Worm (Caenorhabditis elegans) whole organism, L2 larva: Measurements from ENCODE around the gene F41E6.5.

Experiments
- ZK546.5 ChIP-seq: sonication (generic microtip); optimal IDR thresholded peaks from 2 replicates; lab custom pipeline; 2017; ENCODE audit warnings: missing biosample characterization, missing genetic modification characterization
- aly-2 ChIP-seq: fragments of 150-350 bp; optimal IDR thresholded peaks from 2 replicates; lab custom pipeline; 2014; ENCODE audit warnings: missing biosample characterization, missing genetic modification characterization
- ceh-82 ChIP-seq: fragments of 150-350 bp; optimal IDR thresholded peaks from 2 replicates; lab custom pipeline; 2014; ENCODE audit warnings: missing biosample characterization, missing genetic modification characterization
- lin-13 ChIP-seq: fragments of 150-350 bp; optimal IDR thresholded peaks from 2 replicates; lab custom pipeline; 2014; ENCODE audit warnings: missing biosample characterization, missing genetic modification reagents, missing genetic modification characterization
- lsy-2 ChIP-seq, 2 experiments: fragments of 150-350 bp in 1 of 2; sonication (generic microtip) in 1 of 2; optimal IDR thresholded peaks; 2 replicates each; lab custom pipeline; 2014 to 2017; ENCODE audit warnings: missing biosample characterization in 2 of 2, missing genetic modification characterization in 2 of 2
- mdl-1 ChIP-seq, 2 experiments: fragments of 150-350 bp in 1 of 2; sonication (generic microtip) in 1 of 2; optimal IDR thresholded peaks; 2 replicates each; lab custom pipeline; 2017; ENCODE audit warnings: missing biosample characterization in 2 of 2, missing genetic modification characterization in 2 of 2
- nhr-237 ChIP-seq: fragments of 150-350 bp; optimal IDR thresholded peaks from 2 replicates; lab custom pipeline; 2014; ENCODE audit warnings: missing biosample characterization, missing genetic modification characterization
- nhr-6 ChIP-seq: fragments of 150-350 bp; optimal IDR thresholded peaks from 2 replicates; lab custom pipeline; 2014; ENCODE audit warnings: missing biosample characterization, missing genetic modification characterization
- sma-9 ChIP-seq, 2 experiments: fragments of 150-350 bp in 1 of 2; sonication (generic microtip) in 1 of 2; optimal IDR thresholded peaks; 2 replicates each; lab custom pipeline; 2014 to 2016; ENCODE audit warnings: missing genetic modification characterization in 2 of 2, mild to moderate bottlenecking in 1 of 2, missing biosample characterization in 1 of 2, missing compliant biosample characterization in 1 of 2, missing genetic modification reagents in 1 of 2, moderate library complexity in 1 of 2
- unc-39 ChIP-seq: fragments of 150-350 bp; optimal IDR thresholded peaks from 2 replicates; lab custom pipeline; 2014; ENCODE audit warnings: missing biosample characterization, missing genetic modification characterization

DNA sequence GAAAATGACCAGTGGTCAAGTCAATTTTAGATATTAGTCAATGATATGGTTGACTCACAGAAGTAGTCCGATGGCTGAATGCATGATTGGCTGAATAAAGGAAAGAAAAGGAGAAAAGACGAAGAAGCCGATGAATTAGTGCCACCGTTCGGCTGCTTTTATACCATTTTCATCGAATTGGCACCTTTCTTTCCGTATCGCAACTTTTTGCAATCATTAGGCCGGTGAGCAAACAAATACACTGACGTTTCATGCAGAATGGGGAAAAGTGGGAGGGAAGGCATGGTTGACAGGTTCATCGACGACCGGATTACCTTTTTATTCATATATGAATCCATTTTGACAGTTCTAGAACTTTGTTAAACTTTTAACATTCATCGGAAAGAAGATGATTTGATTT lies 17.9 kb downstream of the F41E6.5 start, which contains the start of gene idpc-2:
- no peak for TF ChIP-seq aly-2 (tag; lab: Kevin White, UChicago)
- no peak for TF ChIP-seq nhr-6 (tag; lab: Kevin White, UChicago)
- TF ChIP-seq lsy-2 (tag; optimal IDR thresholded peaks at IDR 0.05; lab: Kevin White, UChicago): no peak
- no peak for TF ChIP-seq sma-9 (GFP tag; optimal IDR thresholded peaks at IDR 0.05; lab: Kevin White, UChicago)
- TF ChIP-seq sma-9 (tag; optimal IDR thresholded peaks at IDR 0.05; lab: Kevin White, UChicago): no peak
- TF ChIP-seq ZK546.5: no peak
- no peak for TF ChIP-seq ceh-82 (tag; lab: Kevin White, UChicago)
- TF ChIP-seq mdl-1 (tag; optimal IDR thresholded peaks at IDR 0.05; lab: Kevin White, UChicago): no peak
- no peak for TF ChIP-seq unc-39 (tag; lab: Kevin White, UChicago)
- no peak for TF ChIP-seq nhr-237 (tag; lab: Kevin White, UChicago)
- TF ChIP-seq lin-13: no peak
